Worm (Caenorhabditis elegans): ENCODE measurements around the gene zyg-11.

DNA sequence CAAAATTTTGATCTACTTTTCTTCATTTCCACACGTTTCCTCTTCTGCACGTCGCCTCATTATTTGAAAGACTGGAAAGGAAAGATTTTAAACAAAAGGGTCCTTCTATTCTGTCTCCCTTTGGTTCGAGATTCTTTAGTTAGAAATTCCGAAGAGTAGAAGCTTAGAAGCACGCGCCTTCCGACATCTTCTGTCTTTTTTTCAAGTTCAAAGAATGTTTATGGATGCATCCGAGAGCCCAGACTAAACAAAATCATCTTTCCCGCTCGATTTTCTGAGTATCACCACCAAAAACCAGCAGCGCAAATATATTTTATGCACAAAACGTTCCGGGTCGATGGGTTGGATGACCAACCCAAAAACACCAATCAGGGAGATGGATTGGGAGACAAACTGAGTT is 33.4 kb upstream of the zyg-11 start:
- no peak for TF ChIP-seq nhr-28 (tag; optimal IDR thresholded peaks at IDR 0.05)
- no peak for TF ChIP-seq mdl-1 (tag; optimal IDR thresholded peaks at IDR 0.05)
- no peak for TF ChIP-seq nhr-6 (tag; optimal IDR thresholded peaks at IDR 0.05)
